Fruit fly (Drosophila melanogaster): ENCODE results near the gene CG42371.

The CG42371 gene

dm6 chr2L:2202853-2203717 lies 14.0 kb downstream of the CG42371 start (continued):
- TF ChIP-seq knrl (GFP tag; IDR thresholded peaks at IDR 0.05; ENCODE audit: partially characterized antibody), result no peak
- no peak for TF ChIP-seq lov (optimal IDR thresholded peaks at IDR 0.05)
- TF ChIP-seq lov (GFP tag; IDR thresholded peaks at IDR 0.05), result peak; percentile 58; the same call in 1 of the 3 replicates
- no peak for TF ChIP-seq CG7271 (tag; optimal IDR thresholded peaks at IDR 0.05)
- no peak for TF ChIP-seq CG4617 (GFP tag; optimal IDR thresholded peaks at IDR 0.05; ENCODE audit: borderline replicate concordance)
- TF ChIP-seq CG8359 (GFP tag; optimal IDR thresholded peaks at IDR 0.05; ENCODE audit: borderline replicate concordance), result no peak
- no peak for TF ChIP-seq Neu2 (GFP tag; optimal IDR thresholded peaks at IDR 0.05; ENCODE audit: borderline replicate concordance)
- 0 out of 2 replicates have a peak, but pooled peaks have one; percentile 13 for TF ChIP-seq Scr (GFP tag; IDR thresholded peaks at IDR 0.05; ENCODE audit: partially characterized antibody)
- TF ChIP-seq CkIIα-i1 (GFP tag; IDR thresholded peaks at IDR 0.05), result no peak
- no peak for TF ChIP-seq Doc3 (GFP tag; IDR thresholded peaks at IDR 0.05; ENCODE audit: partially characterized antibody)
- no peak for TF ChIP-seq da (GFP tag; optimal IDR thresholded peaks at IDR 0.05)
- TF ChIP-seq CrebB (tag; optimal IDR thresholded peaks at IDR 0.05), result no peak
- no peak for TF ChIP-seq Doc2 (GFP tag; IDR thresholded peaks at IDR 0.05)
- TF ChIP-seq Xbp1 (GFP tag; optimal IDR thresholded peaks at IDR 0.05), result no peak
- TF ChIP-seq row (GFP tag; IDR thresholded peaks at IDR 0.05), result peak; percentile 44; the same call in 1 of the 3 replicates
- no peak for TF ChIP-seq CG4424 (GFP tag; optimal IDR thresholded peaks at IDR 0.05)
- TF ChIP-seq Drgx (GFP tag; IDR thresholded peaks at IDR 0.05), result peak; percentile 69
- TF ChIP-seq al (GFP tag; IDR thresholded peaks at IDR 0.05), result no peak
- TF ChIP-seq caup (GFP tag; optimal IDR thresholded peaks at IDR 0.05; ENCODE audit: severe bottlenecking), result peak; percentile 21
- TF ChIP-seq CG14441 (GFP tag; IDR thresholded peaks at IDR 0.05), result 0 out of 2 replicates have a peak, but pooled peaks have one; percentile 15
- peak; percentile 77 for TF ChIP-seq sd (tag; optimal IDR thresholded peaks at IDR 0.05)
- no peak for TF ChIP-seq ase (GFP tag; IDR thresholded peaks at IDR 0.05)
- no peak for TF ChIP-seq CG13624 (GFP tag; optimal IDR thresholded peaks at IDR 0.05)
- TF ChIP-seq Meics (GFP tag; optimal IDR thresholded peaks at IDR 0.05), result no peak
- no peak for TF ChIP-seq CG30403 (GFP tag; optimal IDR thresholded peaks at IDR 0.05)
- TF ChIP-seq grn (GFP tag; optimal IDR thresholded peaks at IDR 0.05), result no peak
- TF ChIP-seq CG15514 (GFP tag; optimal IDR thresholded peaks at IDR 0.05), result peak; percentile 23
- TF ChIP-seq CG2202 (tag; optimal IDR thresholded peaks at IDR 0.05), result no peak
- TF ChIP-seq dmrt99B (tag; optimal IDR thresholded peaks at IDR 0.05), result no peak
- TF ChIP-seq hbn (GFP tag; IDR thresholded peaks at IDR 0.05; ENCODE audit: partially characterized antibody), result peak; percentile 20; the same call in 1 of the 2 replicates
- TF ChIP-seq slou (GFP tag; optimal IDR thresholded peaks at IDR 0.05), result no peak
- no peak for TF ChIP-seq CG10431 (GFP tag; optimal IDR thresholded peaks at IDR 0.05)
- TF ChIP-seq tin (GFP tag; optimal IDR thresholded peaks at IDR 0.05), result no peak
- TF ChIP-seq CG32532 (GFP tag; IDR thresholded peaks at IDR 0.05), result peak; percentile 45; the same call in 1 of the 2 replicates
- TF ChIP-seq MTF-1 (GFP tag; optimal IDR thresholded peaks at IDR 0.05; ENCODE audit: borderline replicate concordance), result no peak
- no peak for TF ChIP-seq Ravus (GFP tag; IDR thresholded peaks at IDR 0.05)
- TF ChIP-seq ATbp (GFP tag; optimal IDR thresholded peaks at IDR 0.05), result no peak
- no peak for TF ChIP-seq CG8290 (GFP tag; optimal IDR thresholded peaks at IDR 0.05)
- peak in 1 of 2 experiments; percentile 55 for TF ChIP-seq CG8290 (tag; optimal IDR thresholded peaks at IDR 0.05)
- no peak for TF ChIP-seq CG6683 (GFP tag; optimal IDR thresholded peaks at IDR 0.05)
- no peak for TF ChIP-seq toy (GFP tag; IDR thresholded peaks at IDR 0.05)
- TF ChIP-seq ap (GFP tag; IDR thresholded peaks at IDR 0.05), result no peak
- no peak for TF ChIP-seq CG10462 (GFP tag; optimal IDR thresholded peaks at IDR 0.05)
- TF ChIP-seq NK7.1 (GFP tag; optimal IDR thresholded peaks at IDR 0.05), result no peak
- no peak for TF ChIP-seq Hsf (GFP tag; optimal IDR thresholded peaks at IDR 0.05)
- no peak for TF ChIP-seq fd64A (GFP tag; optimal IDR thresholded peaks at IDR 0.05)
- TF ChIP-seq dpn (GFP tag; optimal IDR thresholded peaks at IDR 0.05), result no peak
- peak; percentile 32 for TF ChIP-seq CG5180 (GFP tag; optimal IDR thresholded peaks at IDR 0.05)
- TF ChIP-seq vfl (GFP tag; optimal IDR thresholded peaks at IDR 0.05), result no peak

All from whole organism, embryonic.